Worm (Caenorhabditis elegans) whole organism, late embryonic: ENCODE data around the gene ZK105.6.
"Not testable (repeated sequence)": the region's sequence is repeated elsewhere in the genome, so short reads cannot be mapped to it uniquely, and the experiment has no call there.

Experiments
- ceh-9 ChIP-seq: sonication (generic microtip); optimal IDR thresholded peaks from 2 replicates; lab custom pipeline; 2016; ENCODE audit warnings: mild to moderate bottlenecking, missing genetic modification characterization, inconsistent platforms, missing compliant biosample characterization
- gmeb-2 ChIP-seq: sonication (generic microtip); optimal IDR thresholded peaks from 2 replicates; lab custom pipeline; 2016; ENCODE audit warnings: missing genetic modification characterization, inconsistent platforms, missing compliant biosample characterization

ce11 chrV:7703536-7703935, 20.3 kb downstream of the ZK105.6 start, which contains the start of gene srsx-40:
- TF ChIP-seq ceh-9; gmeb-2 (tag; lab: Kevin White, UChicago): not testable (repeated sequence)
